Worm (Caenorhabditis elegans) whole organism, early embryonic: ENCODE measurements around the gene T16H12.9.

ENCODE experiments used
- B0310.2 ChIP-seq: sonication (generic microtip); optimal IDR thresholded peaks from 2 replicates; lab custom pipeline; 2016; ENCODE audit warnings: mild to moderate bottlenecking, missing genetic modification characterization, missing compliant biosample characterization
- F13C5.2 ChIP-seq: sonication (generic microtip); optimal IDR thresholded peaks from 2 replicates; lab custom pipeline; 2017; ENCODE audit warnings: mild to moderate bottlenecking, missing genetic modification characterization, inconsistent platforms, missing compliant biosample characterization
- aly-1 ChIP-seq: sonication (generic microtip); optimal IDR thresholded peaks from 2 replicates; lab custom pipeline; 2016; ENCODE audit warnings: missing genetic modification characterization, missing compliant biosample characterization
- ceh-13 ChIP-seq: fragments of 200-800 bp; sonication (Bioruptor generic); optimal IDR thresholded peaks from 2 replicates; lab custom pipeline; 2018; ENCODE audit warnings: mild to moderate bottlenecking, missing genetic modification characterization, missing compliant biosample characterization
- ceh-36 ChIP-seq: sonication (generic microtip); optimal IDR thresholded peaks from 2 replicates; lab custom pipeline; 2016; ENCODE audit warnings: missing genetic modification characterization, inconsistent platforms, missing compliant biosample characterization
- ets-7 ChIP-seq: sonication (generic microtip); optimal IDR thresholded peaks from 2 replicates; lab custom pipeline; 2016; ENCODE audit warnings: missing genotype, missing genetic modification characterization, missing compliant biosample characterization
- flt-1 ChIP-seq: fragments of 200-800 bp; sonication (Bioruptor generic); IDR thresholded peaks from 2 replicates; pipeline ENCODE4 v1.3.6; 2022; ENCODE audit warnings: missing genetic modification characterization, missing compliant biosample characterization
- hmg-4 ChIP-seq: fragments of 200-800 bp; sonication (Bioruptor generic); optimal IDR thresholded peaks from 2 replicates; lab custom pipeline; 2018; ENCODE audit warnings: mild to moderate bottlenecking, missing genetic modification characterization, missing compliant biosample characterization
- pes-1 ChIP-seq: fragments of 200-800 bp; sonication (Bioruptor generic); IDR thresholded peaks from 2 replicates; pipeline ENCODE4 v1.3.6; 2022; ENCODE audit warnings: missing genetic modification reagents, missing genetic modification characterization, missing compliant biosample characterization
- scrt-1 ChIP-seq: fragments of 200-800 bp; sonication (Bioruptor generic); IDR thresholded peaks from 2 replicates; pipeline ENCODE4 v1.3.6; 2022; ENCODE audit warnings: missing genetic modification characterization, missing compliant biosample characterization
- sea-1 ChIP-seq: fragments of 200-800 bp; sonication (Bioruptor generic); conservative IDR thresholded peaks from 2 replicates; pipeline ENCODE4 v1.3.6; 2022; ENCODE audit warnings: missing genetic modification characterization, missing compliant biosample characterization
- tbx-11 ChIP-seq: fragments of 200-800 bp; sonication (Bioruptor generic); IDR thresholded peaks from 2 replicates; pipeline ENCODE4 v1.3.6; 2022; ENCODE audit warnings: missing genetic modification characterization, missing compliant biosample characterization
- tra-4 ChIP-seq: sonication (generic microtip); optimal IDR thresholded peaks from 2 replicates; lab custom pipeline; 2017; ENCODE audit warnings: missing genetic modification characterization, missing compliant biosample characterization

The T16H12.9 gene

DNA sequence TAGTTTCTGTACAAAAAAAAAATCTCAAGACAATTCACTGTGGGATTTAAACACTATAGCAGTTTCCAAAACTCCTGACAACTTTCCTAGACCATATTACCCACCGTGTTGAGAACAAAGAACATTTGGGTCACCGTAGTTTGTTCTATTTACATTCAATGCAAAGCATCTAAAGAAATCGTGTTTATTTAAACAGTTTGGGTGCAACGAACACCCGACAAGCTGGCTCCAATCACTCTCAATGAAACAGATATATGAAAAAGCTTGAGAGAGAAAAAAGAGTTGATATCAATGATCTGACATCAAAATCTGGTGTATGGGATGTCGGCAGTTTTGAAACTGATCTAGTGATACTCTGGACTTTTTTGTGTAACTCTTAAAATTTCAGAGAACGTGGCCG, 45.9 kb downstream of the T16H12.9 start:
- no peak for TF ChIP-seq scrt-1 (GFP tag; lab: Robert Waterston, UW)
- no peak for TF ChIP-seq hmg-4
- TF ChIP-seq aly-1 (tag; lab: Kevin White, UChicago), result no peak
- TF ChIP-seq tra-4, result no peak
- no peak for TF ChIP-seq ceh-13 (GFP tag; lab: Kevin White, UChicago)
- TF ChIP-seq F13C5.2 (tag; lab: Kevin White, UChicago), result no peak

DNA sequence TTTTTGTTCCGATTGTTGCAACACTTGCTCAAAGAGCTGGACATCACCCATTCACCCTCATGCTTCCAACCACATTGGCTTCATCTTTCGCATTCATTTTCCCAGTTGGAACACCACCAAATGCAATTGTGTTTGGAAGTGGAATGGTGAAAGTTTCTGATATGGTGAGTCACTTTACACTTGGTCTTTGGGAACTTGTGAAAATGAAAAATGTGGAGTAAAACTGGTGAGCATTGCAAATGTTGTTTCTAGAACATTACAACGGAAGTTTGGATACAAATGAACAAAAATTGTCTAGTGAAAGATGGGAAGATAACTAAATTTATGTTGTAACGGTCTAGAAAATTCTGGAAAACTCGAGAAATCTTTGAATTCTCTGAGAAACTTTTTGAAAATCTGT, 47.2 kb downstream of the T16H12.9 start:
- no peak for TF ChIP-seq flt-1 (GFP tag; lab: Robert Waterston, UW)
- TF ChIP-seq ceh-36 (tag; lab: Kevin White, UChicago), result no peak
- no peak for TF ChIP-seq pes-1

DNA sequence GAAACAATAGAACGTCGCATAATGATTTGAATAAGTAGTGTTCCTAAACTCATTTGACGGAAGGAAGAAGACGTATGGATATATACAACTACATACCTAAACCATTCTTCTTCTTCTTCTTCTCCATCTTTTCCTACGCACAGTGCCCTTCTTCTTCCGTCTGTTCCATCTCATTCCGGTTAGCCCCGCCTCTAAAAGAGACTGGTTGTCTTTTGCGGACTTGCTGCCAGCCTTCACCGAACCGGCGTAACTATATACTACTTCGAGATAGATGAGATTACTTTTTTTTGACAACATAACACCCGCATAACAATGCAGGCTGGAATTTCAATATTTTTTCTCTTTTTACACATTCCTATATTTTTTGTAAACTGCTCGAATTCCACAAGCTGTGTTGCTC, 51.3 kb downstream of the T16H12.9 start, which contains the start of the genes K08E5.5 and mua-3:
K08E5.5 (minus strand) TSS at position 101 of the 400 bp plus-strand sequence.
mua-3 (plus strand) TSS at position 313 of the 400 bp plus-strand sequence.
- TF ChIP-seq flt-1 (GFP tag; lab: Robert Waterston, UW) (no peak), B0310.2 (tag; lab: Kevin White, UChicago) (no peak), hmg-4 (no peak), tbx-11 (GFP tag; lab: Robert Waterston, UW) (no peak), pes-1 (no peak), tra-4 (no peak), ceh-36 (tag; lab: Kevin White, UChicago) (no peak), ets-7 (tag; lab: Kevin White, UChicago) (no peak), sea-1 (GFP tag; lab: Robert Waterston, UW) (no peak)
